Worm (Caenorhabditis elegans): ENCODE measurements around the gene tofu-6.
A peak's percentile ranks its signal among the peaks of the same experiment; 100 is the strongest.

Gene tofu-6

DNA sequence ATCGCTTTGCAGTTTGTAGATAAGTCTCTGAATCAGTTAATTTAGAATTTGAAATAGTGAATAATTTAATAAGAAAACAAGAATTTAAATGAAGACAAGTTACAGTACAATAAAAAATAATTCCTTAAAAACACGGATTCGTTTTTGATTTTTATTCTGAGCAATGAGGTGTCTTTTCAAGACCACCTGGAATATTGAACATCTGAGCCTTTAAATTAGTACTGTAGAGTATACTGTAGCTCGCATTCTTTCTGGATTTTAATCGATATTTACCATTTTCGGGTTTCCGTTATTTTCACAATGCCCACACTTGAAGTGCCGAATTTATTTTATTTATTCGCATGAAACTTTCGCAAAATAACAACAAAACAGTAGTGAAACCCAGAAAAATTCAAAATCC, 2.8 kb downstream of the tofu-6 start, which contains the start of gene F07F6.7 (continued):
- TF ChIP-seq atf-7 (tag; optimal IDR thresholded peaks at IDR 0.05) (no peak), sptf-2 (GFP tag; optimal IDR thresholded peaks at IDR 0.05) (no peak), madf-6 (GFP tag; IDR thresholded peaks at IDR 0.05) (peak; percentile 85)

DNA sequence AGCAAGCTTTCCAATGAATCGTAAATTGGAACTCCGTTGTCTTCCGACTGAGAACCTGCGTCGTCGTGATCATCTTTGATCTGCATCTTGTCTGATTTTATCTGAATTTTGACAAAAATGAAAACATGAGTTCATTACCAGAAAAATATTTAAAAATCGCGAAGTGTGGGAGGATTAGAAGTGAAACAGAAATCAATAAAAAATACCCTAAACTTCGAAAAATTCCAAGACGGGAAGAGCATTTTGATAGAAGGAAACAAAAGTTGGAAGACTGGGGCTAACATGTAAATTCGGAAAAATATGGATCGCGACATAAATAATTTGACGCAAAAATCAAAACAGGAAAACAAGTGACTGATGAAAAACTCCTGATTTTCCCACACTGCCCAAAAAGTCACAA, 4.6 kb downstream of the tofu-6 start, which contains the start of gene F07F6.8:
Gene F07F6.8, minus strand, starts transcription at position 101 of the 400 bp plus-strand sequence.
- TF ChIP-seq bed-1 (GFP tag; IDR thresholded peaks at IDR 0.05), result no peak
- TF ChIP-seq ceh-100 (GFP tag; IDR thresholded peaks at IDR 0.05), result no peak
- TF ChIP-seq nfya-1 (tag; optimal IDR thresholded peaks at IDR 0.05; ENCODE audit: borderline replicate concordance, insufficient read depth), result no peak
- peak; percentile 16 for TF ChIP-seq repo-1 (tag; optimal IDR thresholded peaks at IDR 0.05)
- no peak for TF ChIP-seq F55B11.4 (tag; optimal IDR thresholded peaks at IDR 0.05; ENCODE audit: borderline replicate concordance, insufficient read depth)
- TF ChIP-seq rpc-1 (optimal IDR thresholded peaks at IDR 0.05), result no peak
- TF ChIP-seq rpc-1 (tag; optimal IDR thresholded peaks at IDR 0.05), result no peak
- no peak for TF ChIP-seq ztf-22 (GFP tag; optimal IDR thresholded peaks at IDR 0.05)
- no peak for TF ChIP-seq die-1 (tag; optimal IDR thresholded peaks at IDR 0.05)
- TF ChIP-seq mxl-1 (tag; optimal IDR thresholded peaks at IDR 0.05), result peak; percentile 6
- TF ChIP-seq chd-7 (tag; optimal IDR thresholded peaks at IDR 0.05), result no peak
- no peak for TF ChIP-seq atf-7 (tag; optimal IDR thresholded peaks at IDR 0.05)
- no peak for TF ChIP-seq attf-3 (GFP tag; conservative IDR thresholded peaks at IDR 0.05)
- TF ChIP-seq madf-6 (GFP tag; IDR thresholded peaks at IDR 0.05), result 0 out of 2 replicates have a peak, but pooled peaks have one; percentile 14

ce11 chrII:5426054-5426453, 5.0 kb downstream of the tofu-6 start:
- TF ChIP-seq mes-4 (tag; optimal IDR thresholded peaks at IDR 0.05) (no peak), dpl-1 (GFP tag; optimal IDR thresholded peaks at IDR 0.05) (no peak), nhr-179 (tag; optimal IDR thresholded peaks at IDR 0.05) (no peak), rcor-1 (GFP tag; IDR thresholded peaks at IDR 0.05) (0 out of 2 replicates have a peak, but pooled peaks have one; percentile 47), B0336.3 (GFP tag; IDR thresholded peaks at IDR 0.05) (peak; percentile 65; the same call in 1 of the 2 replicates), Y79H2A.3 (GFP tag; conservative IDR thresholded peaks at IDR 0.05) (no peak), mcd-1 (GFP tag; IDR thresholded peaks at IDR 0.05) (peak; percentile 51), chd-7 (tag; optimal IDR thresholded peaks at IDR 0.05) (no peak), snpc-3.4 (tag; optimal IDR thresholded peaks at IDR 0.05) (no peak), let-607 (tag; optimal IDR thresholded peaks at IDR 0.05) (peak in 1 of 2 experiments; percentile 32), rec-8 (tag; optimal IDR thresholded peaks at IDR 0.05) (no peak), egrh-3 (GFP tag; IDR thresholded peaks at IDR 0.05) (0 out of 2 replicates have a peak, but pooled peaks have one; percentile 16), atf-7 (tag; optimal IDR thresholded peaks at IDR 0.05) (peak; percentile 47), cebp-1 (GFP tag; IDR thresholded peaks at IDR 0.05) (no peak; the same call in 1 of the 2 replicates), cebp-1 (tag; optimal IDR thresholded peaks at IDR 0.05) (peak; percentile 65), ceh-79 (tag; optimal IDR thresholded peaks at IDR 0.05) (no peak), pha-4 (tag; optimal IDR thresholded peaks at IDR 0.05) (peak; percentile 45), somi-1 (GFP tag; optimal IDR thresholded peaks at IDR 0.05) (peak; percentile 6), Y53F4B.3 (GFP tag; IDR thresholded peaks at IDR 0.05) (no peak), lin-40 (tag; optimal IDR thresholded peaks at IDR 0.05) (peak; percentile 15), ztf-3 (GFP tag; optimal IDR thresholded peaks at IDR 0.05) (no peak), die-1 (tag; optimal IDR thresholded peaks at IDR 0.05) (peak; percentile 23), F39B2.1 (GFP tag; IDR thresholded peaks at IDR 0.05) (no peak), hlh-12 (tag; optimal IDR thresholded peaks at IDR 0.05) (no peak), ceh-58 (GFP tag; IDR thresholded peaks at IDR 0.05) (no peak), sptf-2 (GFP tag; optimal IDR thresholded peaks at IDR 0.05) (no peak), attf-5 (GFP tag; optimal IDR thresholded peaks at IDR 0.05) (peak; percentile 74), nhr-80 (tag; optimal IDR thresholded peaks at IDR 0.05) (peak; percentile 57), madf-10 (tag; optimal IDR thresholded peaks at IDR 0.05) (peak; percentile 32), K12H6.12 (tag; optimal IDR thresholded peaks at IDR 0.05) (peak; percentile 38), lin-54 (GFP tag; optimal IDR thresholded peaks at IDR 0.05) (peak; percentile 18), unc-62 (GFP tag; optimal IDR thresholded peaks at IDR 0.05) (peak; percentile 43), nfya-1 (tag; optimal IDR thresholded peaks at IDR 0.05; ENCODE audit: borderline replicate concordance, insufficient read depth) (no peak), ama-1 (optimal IDR thresholded peaks at IDR 0.05) (no peak), ama-1 (GFP tag; optimal IDR thresholded peaks at IDR 0.05) (no peak)

Data from whole organism, young adult.